Fruit fly (Drosophila melanogaster) whole organism, embryonic: ENCODE results near the gene KdelR.
A peak's percentile ranks its signal among the peaks of the same experiment; 100 is the strongest.

Experiments used
- Atf6 ChIP-seq: fragments of 200-800 bp; sonication (Bioruptor generic); IDR thresholded peaks from 2 replicates; pipeline ENCODE4 v1.3.6; 2022; ENCODE audit warnings: missing biosample characterization, missing genetic modification characterization
- B-H1 ChIP-seq: fragments of 200-800 bp; sonication (Bioruptor generic); IDR thresholded peaks from 3 replicates; pipeline ENCODE4 v1.3.6; 2022; ENCODE audit warnings: missing biosample characterization, missing genetic modification characterization
- CG11560 ChIP-seq: fragments of 200-800 bp; sonication (Bioruptor generic); IDR thresholded peaks from 3 replicates; pipeline ENCODE4 v1.3.6; 2022; ENCODE audit warnings: missing biosample characterization, missing genetic modification characterization
- CG11695 ChIP-seq: fragments of 200-800 bp; sonication (Bioruptor generic); IDR thresholded peaks from 3 replicates; pipeline ENCODE4 v1.3.6; 2022; ENCODE audit warnings: missing biosample characterization, missing genetic modification characterization
- CG12236 ChIP-seq: fragments of 200-800 bp; sonication (Bioruptor generic); optimal IDR thresholded peaks from 2 replicates; lab custom pipeline; 2016; ENCODE audit warnings: missing biosample characterization, missing genetic modification characterization
- CG12744 ChIP-seq: fragments of 200-800 bp; sonication (Bioruptor generic); optimal IDR thresholded peaks from 2 replicates; lab custom pipeline; 2016; ENCODE audit warnings: missing biosample characterization, missing genetic modification characterization
- CG12942 ChIP-seq: fragments of 200-800 bp; sonication (Bioruptor generic); optimal IDR thresholded peaks from 3 replicates; lab custom pipeline; 2016; ENCODE audit warnings: missing biosample characterization, missing genetic modification characterization
- CG14050 ChIP-seq: fragments of 200-800 bp; sonication (Bioruptor generic); IDR thresholded peaks from 3 replicates; pipeline ENCODE4 v1.3.6; 2022; ENCODE audit warnings: missing biosample characterization, missing genetic modification characterization
- CG15011 ChIP-seq: fragments of 200-800 bp; sonication (Bioruptor generic); optimal IDR thresholded peaks from 3 replicates; lab custom pipeline; 2018; ENCODE audit warnings: missing biosample characterization, mild to moderate bottlenecking, missing genetic modification characterization
- CG15073 ChIP-seq: fragments of 200-800 bp; sonication (Bioruptor generic); optimal IDR thresholded peaks from 2 replicates; lab custom pipeline; 2016; ENCODE audit warnings: missing biosample characterization, missing genetic modification characterization
- CG1529 ChIP-seq: fragments of 200-800 bp; sonication (Bioruptor generic); optimal IDR thresholded peaks from 3 replicates; lab custom pipeline; 2018; ENCODE audit warnings: missing biosample characterization, missing genetic modification characterization
- CG16779 ChIP-seq: fragments of 200-800 bp; sonication (Bioruptor generic); IDR thresholded peaks from 2 replicates; pipeline ENCODE4 v1.3.6; 2022; ENCODE audit warnings: missing biosample characterization, missing genetic modification characterization
- CG16813 ChIP-seq: fragments of 200-800 bp; sonication (Bioruptor generic); IDR thresholded peaks from 3 replicates; pipeline ENCODE4 v1.3.6; 2022; ENCODE audit warnings: missing biosample characterization, missing genetic modification characterization; ENCODE audit not compliant: partially characterized antibody
- CG18262 ChIP-seq: fragments of 200-800 bp; optimal IDR thresholded peaks from 3 replicates; lab custom pipeline; 2019; ENCODE audit warnings: missing biosample characterization, mild to moderate bottlenecking, missing genetic modification characterization, moderate library complexity
- CG18476 ChIP-seq: fragments of 200-800 bp; sonication (Bioruptor generic); optimal IDR thresholded peaks from 2 replicates; lab custom pipeline; 2016; ENCODE audit warnings: missing biosample characterization, mild to moderate bottlenecking, missing genetic modification characterization
- CG2202 ChIP-seq: fragments of 200-800 bp; sonication (Bioruptor generic); optimal IDR thresholded peaks from 2 replicates; lab custom pipeline; 2018; ENCODE audit warnings: missing biosample characterization, mild to moderate bottlenecking, missing genetic modification characterization
- CG31388 ChIP-seq: fragments of 200-800 bp; sonication (Bioruptor generic); optimal IDR thresholded peaks from 2 replicates; lab custom pipeline; 2016; ENCODE audit warnings: missing biosample characterization, missing genetic modification characterization
- CG3838 ChIP-seq: fragments of 200-800 bp; sonication (Bioruptor generic); optimal IDR thresholded peaks from 3 replicates; lab custom pipeline; 2016; ENCODE audit warnings: missing biosample characterization, missing genetic modification characterization
- CG5245 ChIP-seq: fragments of 200-800 bp; sonication (Bioruptor generic); optimal IDR thresholded peaks from 3 replicates; lab custom pipeline; 2016; ENCODE audit warnings: missing biosample characterization, missing genetic modification characterization
- CG6683 ChIP-seq: fragments of 200-800 bp; sonication (Bioruptor generic); optimal IDR thresholded peaks from 2 replicates; lab custom pipeline; 2017; ENCODE audit warnings: missing biosample characterization, mild to moderate bottlenecking, missing genetic modification characterization, missing genetic modification reagents
- CG6854 ChIP-seq: fragments of 200-800 bp; sonication (Bioruptor generic); optimal IDR thresholded peaks from 3 replicates; lab custom pipeline; 2017; ENCODE audit warnings: missing biosample characterization, mild to moderate bottlenecking, missing genetic modification characterization
- CG7556 ChIP-seq: fragments of 200-800 bp; sonication (Bioruptor generic); optimal IDR thresholded peaks from 2 replicates; lab custom pipeline; 2017; ENCODE audit warnings: missing biosample characterization, mild to moderate bottlenecking, missing genetic modification characterization
- CHES-1-like ChIP-seq: fragments of 200-800 bp; sonication (Bioruptor generic); optimal IDR thresholded peaks from 2 replicates; lab custom pipeline; 2016; ENCODE audit warnings: missing biosample characterization, missing genetic modification characterization
- D19A ChIP-seq: fragments of 200-800 bp; optimal IDR thresholded peaks from 3 replicates; lab custom pipeline; 2019; ENCODE audit warnings: missing biosample characterization, mild to moderate bottlenecking, missing genetic modification characterization, moderate library complexity
- D19B ChIP-seq: fragments of 200-800 bp; sonication (Bioruptor generic); optimal IDR thresholded peaks from 2 replicates; lab custom pipeline; 2017; ENCODE audit warnings: missing biosample characterization, mild to moderate bottlenecking, missing genetic modification characterization
- Dip2 ChIP-seq: fragments of 200-800 bp; sonication (Bioruptor generic); IDR thresholded peaks from 2 replicates; pipeline ENCODE4 v1.3.6; 2022; ENCODE audit warnings: missing biosample characterization, missing genetic modification characterization
- Doc3 ChIP-seq: fragments of 200-800 bp; sonication (Bioruptor generic); IDR thresholded peaks from 3 replicates; pipeline ENCODE4 v1.3.6; 2022; ENCODE audit warnings: missing biosample characterization, missing genetic modification characterization; ENCODE audit not compliant: partially characterized antibody
- Ets65A ChIP-seq: fragments of 200-800 bp; sonication (Bioruptor generic); peaks from one replicate; lab custom pipeline; 2016; ENCODE audit warnings: missing biosample characterization, missing genetic modification characterization
- Hand ChIP-seq: fragments of 200-800 bp; sonication (Bioruptor generic); optimal IDR thresholded peaks from 2 replicates; lab custom pipeline; 2017; ENCODE audit warnings: mild to moderate bottlenecking, missing biosample characterization, missing genetic modification reagents, missing genetic modification characterization
- Jarid2 ChIP-seq: fragments of 200-800 bp; sonication (Bioruptor generic); optimal IDR thresholded peaks from 3 replicates; lab custom pipeline; 2017; ENCODE audit warnings: mild to moderate bottlenecking, missing biosample characterization, missing genetic modification reagents, missing genetic modification characterization
- Mes4 ChIP-seq: fragments of 200-800 bp; sonication (Bioruptor generic); optimal IDR thresholded peaks from 2 replicates; lab custom pipeline; 2016; ENCODE audit warnings: missing biosample characterization, missing genetic modification characterization
- Opbp ChIP-seq: fragments of 200-800 bp; sonication (Bioruptor generic); IDR thresholded peaks from 3 replicates; pipeline ENCODE4 v1.3.6; 2022; ENCODE audit warnings: missing biosample characterization, missing genetic modification characterization; ENCODE audit not compliant: partially characterized antibody
- Ptx1 ChIP-seq: fragments of 200-800 bp; sonication (Bioruptor generic); IDR thresholded peaks from 2 replicates; pipeline ENCODE4 v1.3.6; 2022; ENCODE audit warnings: missing biosample characterization, missing genetic modification characterization
- Vsx1 ChIP-seq: fragments of 200-800 bp; sonication (Bioruptor generic); optimal IDR thresholded peaks from 2 replicates; lab custom pipeline; 2017; ENCODE audit warnings: missing biosample characterization, mild to moderate bottlenecking, missing genetic modification characterization, missing genetic modification reagents
- al ChIP-seq: fragments of 200-800 bp; sonication (Bioruptor generic); IDR thresholded peaks from 2 replicates; pipeline ENCODE4 v1.3.6; 2022; ENCODE audit warnings: missing biosample characterization, missing genetic modification characterization
- ash1 ChIP-seq: fragments of 200-800 bp; sonication (Bioruptor generic); optimal IDR thresholded peaks from 2 replicates; lab custom pipeline; 2018; ENCODE audit warnings: missing biosample characterization, mild to moderate bottlenecking, missing genetic modification characterization
- bbx ChIP-seq: fragments of 200-800 bp; sonication (Bioruptor generic); IDR thresholded peaks from 2 replicates; pipeline ENCODE4 v1.3.6; 2022; ENCODE audit warnings: missing biosample characterization, missing genetic modification characterization; ENCODE audit not compliant: partially characterized antibody
- bowl ChIP-seq: fragments of 200-800 bp; sonication (Bioruptor generic); IDR thresholded peaks from 2 replicates; pipeline ENCODE4 v1.3.6; 2022; ENCODE audit warnings: missing biosample characterization, missing genetic modification characterization
- bsh ChIP-seq, 2 experiments: fragments of 200-800 bp; sonication (Bioruptor generic); optimal IDR thresholded peaks; 2 replicates each; lab custom pipeline; 2017 to 2018; ENCODE audit warnings: mild to moderate bottlenecking in 2 of 2, missing biosample characterization in 2 of 2, missing genetic modification characterization in 2 of 2, moderate library complexity in 1 of 2
- cad ChIP-seq: fragments of >200 bp; optimal IDR thresholded peaks from 2 replicates; lab custom pipeline; 2017; ENCODE audit warnings: missing biosample characterization, missing genetic modification characterization
- cg ChIP-seq: fragments of 200-800 bp; sonication (Bioruptor generic); optimal IDR thresholded peaks from 3 replicates; lab custom pipeline; 2019; ENCODE audit warnings: missing biosample characterization, mild to moderate bottlenecking, missing genetic modification characterization, moderate library complexity
- croc ChIP-seq: fragments of 200-800 bp; sonication (Bioruptor generic); conservative IDR thresholded peaks from 3 replicates; pipeline ENCODE4 v1.3.6; 2022; ENCODE audit warnings: missing biosample characterization, missing genetic modification characterization
- fd96Cb ChIP-seq: fragments of 200-800 bp; sonication (Bioruptor generic); optimal IDR thresholded peaks from 2 replicates; lab custom pipeline; 2018; ENCODE audit warnings: missing biosample characterization, mild to moderate bottlenecking, missing genetic modification characterization, moderate library complexity
- run ChIP-seq: fragments of 200-800 bp; sonication (Bioruptor generic); optimal IDR thresholded peaks from 3 replicates; lab custom pipeline; 2018; ENCODE audit warnings: missing biosample characterization, mild to moderate bottlenecking, missing genetic modification characterization
- sqz ChIP-seq: fragments of 200-800 bp; sonication (Bioruptor generic); optimal IDR thresholded peaks from 3 replicates; lab custom pipeline; 2018; ENCODE audit warnings: missing biosample characterization, mild to moderate bottlenecking, missing genetic modification characterization
- sr ChIP-seq: fragments of 200-800 bp; sonication (Bioruptor generic); IDR thresholded peaks from 3 replicates; pipeline ENCODE4 v1.3.6; 2022; ENCODE audit warnings: missing biosample characterization, missing genetic modification characterization
- stc ChIP-seq: fragments of 200-800 bp; sonication (Bioruptor generic); IDR thresholded peaks from 2 replicates; pipeline ENCODE4 v1.3.6; 2022; ENCODE audit warnings: missing biosample characterization, missing genetic modification characterization
- tio ChIP-seq: fragments of 200-800 bp; sonication (Bioruptor generic); optimal IDR thresholded peaks from 2 replicates; lab custom pipeline; 2017; ENCODE audit warnings: missing biosample characterization, missing genetic modification characterization, inconsistent platforms
- tna ChIP-seq: fragments of 200-800 bp; sonication (Bioruptor generic); IDR thresholded peaks from 2 replicates; pipeline ENCODE4 v1.3.6; 2022; ENCODE audit warnings: missing biosample characterization, missing genetic modification characterization; ENCODE audit not compliant: partially characterized antibody
- trem ChIP-seq: fragments of 200-800 bp; optimal IDR thresholded peaks from 3 replicates; lab custom pipeline; 2019; ENCODE audit warnings: missing biosample characterization, mild to moderate bottlenecking, missing genetic modification characterization, moderate library complexity
- z ChIP-seq: fragments of 200-800 bp; sonication (Bioruptor generic); IDR thresholded peaks from 3 replicates; pipeline ENCODE4 v1.3.6; 2022; ENCODE audit warnings: missing biosample characterization, missing genetic modification characterization

Gene KdelR

DNA sequence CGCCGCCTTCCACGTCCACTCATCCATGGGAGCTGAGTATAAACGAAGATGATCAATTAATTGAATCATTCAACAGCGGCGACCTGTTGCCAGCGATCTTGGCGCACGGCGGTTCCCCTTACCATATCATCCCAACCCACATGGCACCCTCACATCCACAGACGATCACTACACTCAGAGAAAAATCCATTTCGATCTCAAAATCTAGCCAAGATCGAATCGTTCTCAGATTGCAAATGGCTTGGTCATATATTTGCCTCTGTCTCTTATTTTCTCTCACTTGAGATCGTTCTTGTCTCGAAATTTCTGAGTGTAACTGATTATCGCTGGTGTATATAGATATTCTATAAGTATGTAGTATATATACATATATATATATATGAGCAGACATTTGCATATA, 41.7 kb downstream of the KdelR start (continued):
- TF ChIP-seq CG18476, result no peak
- TF ChIP-seq Vsx1 (GFP tag; lab: Kevin White, UChicago), result peak; percentile 13
- peak; percentile 15 for TF ChIP-seq CG7556 (GFP tag; lab: Kevin White, UChicago)
- 0 out of 2 replicates have a peak, but pooled peaks have one; percentile 24 for TF ChIP-seq stc (GFP tag; lab: Robert Waterston, UW)
- no peak for TF ChIP-seq ash1 (GFP tag; lab: Kevin White, UChicago)
- TF ChIP-seq D19B (GFP tag; lab: Kevin White, UChicago), result peak; percentile 12
- 0 out of 3 replicates have a peak, but pooled peaks have one; percentile 14 for TF ChIP-seq croc (GFP tag; lab: Robert Waterston, UW)
- TF ChIP-seq trem (tag; lab: Kevin White, UChicago), result peak; percentile 16
- TF ChIP-seq Opbp (GFP tag; lab: Robert Waterston, UW), result no peak
- peak; percentile 57 for TF ChIP-seq al (GFP tag; lab: Robert Waterston, UW)
- no peak for TF ChIP-seq z (GFP tag; lab: Robert Waterston, UW)
- no peak for TF ChIP-seq CG15073 (GFP tag; lab: Kevin White, UChicago)
- no peak for TF ChIP-seq CHES-1-like (GFP tag; lab: Kevin White, UChicago)
- no peak for TF ChIP-seq Doc3 (GFP tag; lab: Robert Waterston, UW)
- peak; percentile 52 for TF ChIP-seq CG18262 (tag; lab: Kevin White, UChicago)
- TF ChIP-seq CG12236 (GFP tag; lab: Kevin White, UChicago), result no peak
- no peak for TF ChIP-seq CG31388 (GFP tag; lab: Kevin White, UChicago)
- TF ChIP-seq cg, result no peak
- no peak for TF ChIP-seq CG6854 (GFP tag; lab: Kevin White, UChicago)
- TF ChIP-seq Ptx1 (GFP tag; lab: Robert Waterston, UW), result peak; percentile 76
- peak; percentile 35; the same call in 2 of the 3 replicates for TF ChIP-seq B-H1 (GFP tag; lab: Robert Waterston, UW)
- TF ChIP-seq CG16813, result no peak
- TF ChIP-seq CG3838 (GFP tag; lab: Kevin White, UChicago), result no peak
- TF ChIP-seq Mes4 (GFP tag; lab: Kevin White, UChicago), result no peak
- TF ChIP-seq D19A, result peak; percentile 47
- no peak for TF ChIP-seq tio (GFP tag; lab: Kevin White, UChicago)
- TF ChIP-seq run, result no peak
- no peak for TF ChIP-seq CG2202
- TF ChIP-seq sqz (GFP tag; lab: Kevin White, UChicago), result peak; percentile 1
- peak; percentile 45; the same call in 1 of the 3 replicates for TF ChIP-seq CG14050 (GFP tag; lab: Robert Waterston, UW)
- TF ChIP-seq fd96Cb, result peak; percentile 48
- TF ChIP-seq CG11695, result peak; percentile 41; the same call in 1 of the 3 replicates
- TF ChIP-seq Hand (GFP tag; lab: Kevin White, UChicago), result no peak
- peak in 1 of 2 experiments; percentile 68 for TF ChIP-seq bsh (GFP tag; optimal IDR thresholded peaks at IDR 0.05; lab: Kevin White, UChicago)
- TF ChIP-seq CG16779, result no peak
- no peak for TF ChIP-seq Jarid2 (GFP tag; lab: Kevin White, UChicago)
- TF ChIP-seq sr (GFP tag; lab: Robert Waterston, UW), result peak; percentile 83
- TF ChIP-seq Atf6, result peak; percentile 63
- TF ChIP-seq bbx (GFP tag; lab: Robert Waterston, UW), result no peak
- no peak for TF ChIP-seq tna (GFP tag; lab: Robert Waterston, UW)
- TF ChIP-seq CG12942 (GFP tag; lab: Kevin White, UChicago), result peak; percentile 12
- TF ChIP-seq bowl, result peak; percentile 28; the same call in 1 of the 2 replicates
- peak; percentile 44 for TF ChIP-seq CG5245 (GFP tag; lab: Kevin White, UChicago)
- TF ChIP-seq cad (GFP tag; lab: Kevin White, UChicago), result no peak
- no peak for TF ChIP-seq Dip2 (GFP tag; lab: Robert Waterston, UW)
- no peak for TF ChIP-seq CG11560
- TF ChIP-seq CG1529 (GFP tag; lab: Kevin White, UChicago), result no peak
- no peak for TF ChIP-seq CG6683 (GFP tag; lab: Kevin White, UChicago)
- no peak for TF ChIP-seq CG12744 (GFP tag; lab: Kevin White, UChicago)
- TF ChIP-seq CG15011 (GFP tag; lab: Kevin White, UChicago), result no peak
- peak; percentile 93 for TF ChIP-seq Ets65A (GFP tag; lab: Kevin White, UChicago)
